Fruit fly (Drosophila melanogaster) whole organism: ENCODE data around the gene CG13847.

Source experiments
- Dll ChIP-seq: fragments of >200 bp; optimal IDR thresholded peaks from 2 replicates; lab custom pipeline; 2017
- pan ChIP-seq: fragments of >200 bp; optimal IDR thresholded peaks from 2 replicates; lab custom pipeline; 2017
- psq ChIP-seq: fragments of >200 bp; optimal IDR thresholded peaks from 2 replicates; lab custom pipeline; 2017

DNA sequence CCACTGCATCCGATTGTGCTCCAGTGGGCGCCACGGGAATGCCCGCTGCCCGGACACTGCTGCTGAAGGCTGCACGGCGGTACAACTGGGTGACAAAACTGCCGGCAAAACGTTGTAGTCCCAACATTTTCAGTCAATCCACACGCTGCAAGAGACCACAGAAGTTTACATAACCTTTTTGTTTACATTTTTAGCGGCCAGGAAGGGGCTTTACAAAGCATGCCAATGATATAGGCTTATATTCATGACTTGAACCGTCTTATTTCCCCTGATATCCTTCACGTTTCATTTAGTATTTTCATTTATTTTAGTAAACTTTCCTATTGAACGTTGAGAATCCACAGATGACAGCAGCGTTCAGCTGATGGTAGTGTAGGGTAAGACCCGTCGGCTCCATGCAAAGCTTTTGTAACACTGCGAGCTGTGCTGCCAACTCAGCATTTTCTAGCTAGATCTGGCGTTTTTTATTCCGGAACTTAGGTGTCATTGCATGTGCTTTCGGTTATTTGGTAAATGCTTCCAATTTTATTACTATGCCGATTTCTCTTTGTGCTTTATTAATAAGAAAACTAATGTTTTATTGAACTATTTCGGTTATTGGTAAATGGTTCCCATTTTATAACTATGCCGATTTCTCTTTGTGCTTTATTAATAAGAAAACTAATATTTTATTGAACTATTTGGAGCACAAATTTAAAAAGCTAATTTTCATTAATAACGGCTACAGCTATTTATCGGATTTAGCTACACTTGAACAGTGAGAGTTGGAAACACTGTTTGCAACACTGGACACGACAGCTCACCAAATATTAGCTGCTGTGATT is 25.2 kb downstream of the CG13847 start, which contains the start of the genes CG13850 and lqfR:
- TF ChIP-seq pan (lab: Kevin White, UChicago) (no peak), psq (lab: Kevin White, UChicago) (no peak), Dll (lab: Kevin White, UChicago) (no peak)
